Worm (Caenorhabditis elegans) whole organism, early embryonic: ENCODE measurements around the gene R04B5.11.

Experiments used
- B0310.2 ChIP-seq: sonication (generic microtip); optimal IDR thresholded peaks from 2 replicates; lab custom pipeline; 2016; ENCODE audit warnings: mild to moderate bottlenecking, missing genetic modification characterization, missing compliant biosample characterization
- aly-1 ChIP-seq: sonication (generic microtip); optimal IDR thresholded peaks from 2 replicates; lab custom pipeline; 2016; ENCODE audit warnings: missing genetic modification characterization, missing compliant biosample characterization
- ama-1 ChIP-seq: fragments of 150-350 bp; optimal IDR thresholded peaks from 2 replicates; lab custom pipeline; 2014
- ceh-13 ChIP-seq: fragments of 200-800 bp; sonication (Bioruptor generic); optimal IDR thresholded peaks from 2 replicates; lab custom pipeline; 2018; ENCODE audit warnings: mild to moderate bottlenecking, missing genetic modification characterization, missing compliant biosample characterization
- flt-1 ChIP-seq: fragments of 200-800 bp; sonication (Bioruptor generic); IDR thresholded peaks from 2 replicates; pipeline ENCODE4 v1.3.6; 2022; ENCODE audit warnings: missing genetic modification characterization, missing compliant biosample characterization
- hmbx-1 ChIP-seq: sonication (generic microtip); optimal IDR thresholded peaks from 2 replicates; lab custom pipeline; 2016; ENCODE audit warnings: mild to moderate bottlenecking, missing genetic modification characterization, missing compliant biosample characterization
- hmg-4 ChIP-seq: fragments of 200-800 bp; sonication (Bioruptor generic); optimal IDR thresholded peaks from 2 replicates; lab custom pipeline; 2018; ENCODE audit warnings: mild to moderate bottlenecking, missing genetic modification characterization, missing compliant biosample characterization
- hnd-1 ChIP-seq: sonication (generic microtip); optimal IDR thresholded peaks from 2 replicates; lab custom pipeline; 2016; ENCODE audit warnings: missing genetic modification characterization, missing compliant biosample characterization
- pes-1 ChIP-seq: fragments of 200-800 bp; sonication (Bioruptor generic); IDR thresholded peaks from 2 replicates; pipeline ENCODE4 v1.3.6; 2022; ENCODE audit warnings: missing genetic modification reagents, missing genetic modification characterization, missing compliant biosample characterization
- scrt-1 ChIP-seq: fragments of 200-800 bp; sonication (Bioruptor generic); IDR thresholded peaks from 2 replicates; pipeline ENCODE4 v1.3.6; 2022; ENCODE audit warnings: missing genetic modification characterization, missing compliant biosample characterization
- tbx-11 ChIP-seq: fragments of 200-800 bp; sonication (Bioruptor generic); IDR thresholded peaks from 2 replicates; pipeline ENCODE4 v1.3.6; 2022; ENCODE audit warnings: missing genetic modification characterization, missing compliant biosample characterization
- tbx-37 ChIP-seq: fragments of 200-800 bp; sonication (Bioruptor generic); conservative IDR thresholded peaks from 2 replicates; pipeline ENCODE4 v1.3.6; 2022; ENCODE audit warnings: missing genetic modification reagents, missing genetic modification characterization, missing compliant biosample characterization
- tra-4 ChIP-seq: sonication (generic microtip); optimal IDR thresholded peaks from 2 replicates; lab custom pipeline; 2017; ENCODE audit warnings: missing genetic modification characterization, missing compliant biosample characterization

DNA sequence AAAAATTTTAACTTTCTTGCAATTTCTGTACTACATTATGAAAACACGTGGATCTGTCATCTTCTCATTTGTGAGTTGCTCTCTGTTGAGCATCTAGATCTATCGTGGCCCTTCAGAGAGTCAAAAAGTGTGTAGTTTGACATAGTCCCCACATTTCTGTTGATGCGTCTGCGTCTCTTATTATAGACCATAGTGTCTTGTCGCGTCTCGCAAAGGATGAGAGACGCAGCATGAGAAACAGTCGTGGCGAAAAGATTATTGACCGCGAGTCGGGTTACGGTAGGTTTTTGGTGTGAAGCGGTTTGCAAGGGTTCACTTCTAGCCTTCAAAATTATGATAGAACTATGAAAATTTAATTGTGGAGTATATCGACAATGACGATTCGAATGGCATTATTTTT, 48.8 kb downstream of the R04B5.11 start:
- no peak for TF ChIP-seq ama-1 (lab: Kevin White, UChicago)
- TF ChIP-seq tbx-11, result no peak
- no peak for TF ChIP-seq hnd-1 (tag; lab: Kevin White, UChicago)
- no peak for TF ChIP-seq scrt-1 (GFP tag; lab: Robert Waterston, UW)
- TF ChIP-seq ceh-13 (GFP tag; lab: Kevin White, UChicago), result no peak
- TF ChIP-seq hmbx-1, result no peak
- 0 out of 2 replicates have a peak, but pooled peaks have one; percentile 9 for TF ChIP-seq flt-1 (GFP tag; lab: Robert Waterston, UW)
- no peak for TF ChIP-seq tbx-37
- no peak for TF ChIP-seq aly-1 (tag; lab: Kevin White, UChicago)
- no peak for TF ChIP-seq B0310.2 (tag; lab: Kevin White, UChicago)
- TF ChIP-seq tra-4 (tag; lab: Kevin White, UChicago), result no peak
- no peak for TF ChIP-seq pes-1 (GFP tag; lab: Robert Waterston, UW)
- no peak for TF ChIP-seq hmg-4 (GFP tag; lab: Kevin White, UChicago)
